Fruit fly (Drosophila melanogaster) whole organism, adult: ENCODE measurements around the gene Kr-h2.
A peak's percentile ranks its signal among the peaks of the same experiment; 100 is the strongest.

Experiments
- CG11617 ChIP-seq: fragments of 200-800 bp; sonication (Bioruptor generic); optimal IDR thresholded peaks from 2 replicates; lab custom pipeline; 2017; ENCODE audit warnings: mild to moderate bottlenecking, missing biosample characterization, missing genetic modification reagents, missing genetic modification characterization
- CG12768 ChIP-seq: fragments of 200-800 bp; sonication (Bioruptor generic); optimal IDR thresholded peaks from 2 replicates; lab custom pipeline; 2017; ENCODE audit warnings: missing biosample characterization, missing genetic modification characterization, mild to moderate bottlenecking, moderate library complexity, missing genetic modification reagents
- CG14711 ChIP-seq: fragments of 200-800 bp; sonication (Bioruptor generic); optimal IDR thresholded peaks from 2 replicates; lab custom pipeline; 2018; ENCODE audit warnings: missing biosample characterization, mild to moderate bottlenecking, missing genetic modification characterization, moderate library complexity
- CG1620 ChIP-seq: fragments of 200-800 bp; sonication (Bioruptor generic); optimal IDR thresholded peaks from 2 replicates; lab custom pipeline; 2016; ENCODE audit warnings: missing biosample characterization, missing genetic modification characterization
- CG33017 ChIP-seq: fragments of 200-800 bp; sonication (Bioruptor generic); optimal IDR thresholded peaks from 2 replicates; lab custom pipeline; 2018; ENCODE audit warnings: missing biosample characterization, mild to moderate bottlenecking, missing genetic modification characterization, moderate library complexity
- CG5204 ChIP-seq: fragments of 200-800 bp; sonication (Bioruptor generic); optimal IDR thresholded peaks from 2 replicates; lab custom pipeline; 2016; ENCODE audit warnings: missing biosample characterization, missing genetic modification characterization
- CG7045 ChIP-seq: fragments of 200-800 bp; sonication (Bioruptor generic); optimal IDR thresholded peaks from 2 replicates; lab custom pipeline; 2017; ENCODE audit warnings: missing biosample characterization, mild to moderate bottlenecking, missing genetic modification characterization
- CG7101 ChIP-seq: fragments of 200-800 bp; sonication (Bioruptor generic); optimal IDR thresholded peaks from 2 replicates; lab custom pipeline; 2018; ENCODE audit warnings: missing biosample characterization, mild to moderate bottlenecking, missing genetic modification characterization, moderate library complexity
- Clk ChIP-seq: fragments of 200-800 bp; sonication (Bioruptor generic); optimal IDR thresholded peaks from 2 replicates; lab custom pipeline; 2017; ENCODE audit warnings: missing biosample characterization, missing genetic modification characterization
- Crg-1 ChIP-seq: fragments of 200-800 bp; sonication (Bioruptor generic); optimal IDR thresholded peaks from 2 replicates; lab custom pipeline; 2016; ENCODE audit warnings: missing biosample characterization, missing genetic modification characterization
- Hr96 ChIP-seq: fragments of 200-800 bp; sonication (Bioruptor generic); optimal IDR thresholded peaks from 2 replicates; lab custom pipeline; 2016; ENCODE audit warnings: missing biosample characterization, missing genetic modification characterization
- Mnt ChIP-seq: fragments of 200-800 bp; sonication (Bioruptor generic); optimal IDR thresholded peaks from 2 replicates; lab custom pipeline; 2016; ENCODE audit warnings: missing biosample characterization, mild to moderate bottlenecking, missing genetic modification characterization
- bab1 ChIP-seq: fragments of 200-800 bp; sonication (Bioruptor generic); optimal IDR thresholded peaks from 3 replicates; lab custom pipeline; 2019; ENCODE audit warnings: missing biosample characterization, mild to moderate bottlenecking, missing genetic modification characterization, moderate library complexity
- cic ChIP-seq: fragments of 200-800 bp; sonication (Bioruptor generic); optimal IDR thresholded peaks from 2 replicates; lab custom pipeline; 2017; ENCODE audit warnings: missing biosample characterization, mild to moderate bottlenecking, missing genetic modification characterization, moderate library complexity
- cnc ChIP-seq, 2 experiments: fragments of >200 bp; optimal IDR thresholded peaks; 2 replicates each; lab custom pipeline; 2017
- kay ChIP-seq: fragments of 200-800 bp; sonication (Bioruptor generic); peaks from one replicate; lab custom pipeline; 2016; ENCODE audit warnings: missing biosample characterization, missing genetic modification characterization, borderline replicate concordance
- ovo ChIP-seq: fragments of 200-800 bp; sonication (Bioruptor generic); optimal IDR thresholded peaks from 2 replicates; lab custom pipeline; 2016; ENCODE audit warnings: missing biosample characterization, missing genetic modification characterization
- pad ChIP-seq: fragments of 200-800 bp; sonication (Bioruptor generic); optimal IDR thresholded peaks from 3 replicates; lab custom pipeline; 2017; ENCODE audit warnings: missing biosample characterization, missing genetic modification characterization, mild to moderate bottlenecking, moderate library complexity, missing genetic modification reagents
- tj ChIP-seq: fragments of 200-800 bp; sonication (Bioruptor generic); optimal IDR thresholded peaks from 3 replicates; lab custom pipeline; 2017; ENCODE audit warnings: missing biosample characterization, mild to moderate bottlenecking, missing genetic modification characterization, moderate library complexity
- toe ChIP-seq: fragments of 200-800 bp; sonication (Bioruptor generic); optimal IDR thresholded peaks from 2 replicates; lab custom pipeline; 2016; ENCODE audit warnings: missing biosample characterization, missing genetic modification characterization

The Kr-h2 gene

DNA sequence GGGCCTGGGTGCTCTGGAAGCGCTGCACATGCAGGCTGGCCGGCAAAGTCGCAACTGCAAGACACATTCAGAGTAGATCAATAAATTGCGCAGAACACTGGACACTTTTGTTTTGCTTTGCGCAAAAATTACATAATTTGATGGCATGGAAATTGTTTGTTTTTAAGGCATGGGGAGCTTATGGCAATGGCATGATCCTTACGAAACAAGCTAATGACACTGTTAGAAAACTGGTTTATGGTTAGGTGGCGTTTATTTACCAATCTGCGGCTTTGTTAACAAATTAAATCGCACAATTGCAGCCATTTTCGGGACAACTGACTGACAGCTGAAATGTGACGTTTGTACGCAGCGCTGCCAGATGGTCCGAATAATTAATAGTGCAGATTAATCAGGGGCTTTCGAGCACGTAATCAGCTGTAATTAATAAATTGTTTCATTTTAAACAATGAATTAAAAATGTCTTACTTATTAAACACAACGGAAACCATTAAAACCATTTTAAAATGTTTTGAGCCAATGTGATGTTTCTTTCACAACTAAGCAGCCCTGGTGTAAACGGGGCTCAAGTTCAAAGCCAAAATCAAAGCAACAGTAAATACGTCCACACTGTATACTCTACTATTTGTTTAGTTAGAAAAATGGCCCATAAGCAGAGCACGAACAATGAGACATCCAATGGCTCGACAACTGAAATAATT, 8.3 kb upstream of the Kr-h2 start, which contains the start of the genes ND-51 and CG13994:
Gene ND-51 (minus strand): TSS at position 376 of the 701 bp plus-strand sequence.
Gene CG13994 (plus strand): TSS at position 608 of the 701 bp plus-strand sequence.
- TF ChIP-seq cic (GFP tag; lab: Kevin White, UChicago) = peak; percentile 80
- peak; percentile 74 for TF ChIP-seq ovo
- TF ChIP-seq CG11617 (GFP tag; lab: Kevin White, UChicago) = peak; percentile 83
- peak; percentile 77 for TF ChIP-seq Mnt (GFP tag; lab: Kevin White, UChicago)
- peak; percentile 94 for TF ChIP-seq toe (GFP tag; lab: Kevin White, UChicago)
- TF ChIP-seq pad (GFP tag; lab: Kevin White, UChicago) = peak; percentile 67
- TF ChIP-seq Clk (GFP tag; lab: Kevin White, UChicago) = peak; percentile 81
- TF ChIP-seq CG7101 (tag; lab: Kevin White, UChicago) = peak; percentile 79
- peak; percentile 83 for TF ChIP-seq CG7045 (GFP tag; lab: Kevin White, UChicago)
- TF ChIP-seq CG14711 (tag; lab: Kevin White, UChicago) = peak; percentile 78
- TF ChIP-seq CG33017 (tag; lab: Kevin White, UChicago) = peak; percentile 81
- TF ChIP-seq CG12768 = peak; percentile 76
- peak; percentile 61 for TF ChIP-seq Crg-1 (GFP tag; lab: Kevin White, UChicago)
- TF ChIP-seq Hr96 = peak; percentile 87
- no peak for TF ChIP-seq kay
- TF ChIP-seq tj (GFP tag; lab: Kevin White, UChicago) = peak; percentile 61
- peak; percentile 85 for TF ChIP-seq CG1620 (GFP tag; lab: Kevin White, UChicago)
- peak; percentile 86 for TF ChIP-seq bab1
- TF ChIP-seq CG5204 (GFP tag; lab: Kevin White, UChicago) = no peak
- no peak for TF ChIP-seq cnc (optimal IDR thresholded peaks at IDR 0.05; lab: Kevin White, UChicago)

DNA sequence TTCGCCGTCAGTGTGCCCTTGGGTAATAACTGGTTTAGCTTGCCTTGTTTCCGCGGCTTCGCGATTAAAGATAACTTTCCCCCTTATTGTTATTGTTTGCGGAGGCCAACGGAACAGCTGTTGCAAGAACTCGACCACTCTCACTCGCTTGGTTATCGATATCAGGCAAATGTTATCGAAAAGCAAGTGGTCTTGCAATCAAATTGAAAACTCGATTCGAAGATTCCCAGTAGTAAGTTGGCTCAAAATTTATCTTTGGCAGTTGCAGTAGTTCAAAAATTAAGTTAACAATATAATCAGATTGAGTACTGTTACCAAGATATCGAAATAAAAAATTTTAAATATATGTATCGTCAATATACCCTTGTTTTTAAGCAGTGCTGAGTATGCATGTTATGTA, 5.0 kb upstream of the Kr-h2 start, which contains the start of the genes Fbw5 and CG9147:
Gene Fbw5 (minus strand): TSS at position 131 of the 400 bp plus-strand sequence.
Gene CG9147 (plus strand): TSS at position 175 of the 400 bp plus-strand sequence.
- TF ChIP-seq cic (GFP tag; lab: Kevin White, UChicago) (peak; percentile 85), CG7101 (tag; lab: Kevin White, UChicago) (peak; percentile 99), Hr96 (peak; percentile 87), CG1620 (GFP tag; lab: Kevin White, UChicago) (peak; percentile 71), tj (GFP tag; lab: Kevin White, UChicago) (peak; percentile 88), Crg-1 (GFP tag; lab: Kevin White, UChicago) (peak; percentile 95), Mnt (GFP tag; lab: Kevin White, UChicago) (peak; percentile 78), toe (GFP tag; lab: Kevin White, UChicago) (peak; percentile 54), ovo (no peak), CG33017 (tag; lab: Kevin White, UChicago) (peak; percentile 99), Clk (GFP tag; lab: Kevin White, UChicago) (peak; percentile 67), CG12768 (peak; percentile 97), pad (GFP tag; lab: Kevin White, UChicago) (peak; percentile 88), bab1 (peak; percentile 99), CG14711 (tag; lab: Kevin White, UChicago) (peak; percentile 98), CG7045 (GFP tag; lab: Kevin White, UChicago) (peak; percentile 89), CG5204 (GFP tag; lab: Kevin White, UChicago) (no peak), kay (no peak), CG11617 (GFP tag; lab: Kevin White, UChicago) (peak; percentile 93), cnc (optimal IDR thresholded peaks at IDR 0.05; lab: Kevin White, UChicago) (no peak)

DNA sequence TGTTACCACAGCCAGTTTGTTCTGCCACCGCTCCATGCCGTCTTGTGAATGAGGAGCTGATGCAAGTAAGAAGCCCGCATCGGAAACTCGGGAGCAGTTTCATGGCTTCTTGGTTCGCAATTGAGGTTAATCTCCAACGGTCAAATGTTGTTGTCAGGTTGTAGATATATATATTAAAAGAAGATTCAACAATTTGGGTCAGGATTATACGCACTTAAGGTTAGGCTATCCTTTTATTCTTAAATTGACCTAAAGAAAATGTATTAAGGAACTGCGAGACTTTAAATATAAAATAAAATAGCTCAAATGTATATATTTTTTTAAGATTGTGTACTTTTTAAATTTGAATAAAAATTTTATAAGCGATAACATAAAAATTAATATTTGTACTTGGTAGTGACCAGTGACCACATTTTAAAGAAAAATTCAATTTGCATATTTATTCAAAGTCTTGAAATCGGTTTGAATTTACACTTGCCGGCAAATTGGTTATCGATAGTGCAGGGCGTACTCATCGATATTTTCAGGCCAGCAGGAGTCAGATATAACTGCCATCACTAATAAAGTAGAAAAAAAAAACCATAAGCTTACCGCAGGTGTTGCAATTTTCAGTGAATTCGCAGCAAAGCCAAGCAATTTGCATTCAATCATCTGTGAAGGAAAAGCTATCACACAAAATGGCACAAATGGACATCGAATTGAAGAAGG, 2.1 kb upstream of the Kr-h2 start, which contains the start of the genes CG9150 and Pfdn1:
Gene CG9150 (minus strand): TSS at position 51 of the 708 bp plus-strand sequence.
Gene Pfdn1 (plus strand): TSS at position 536 of the 708 bp plus-strand sequence.
- TF ChIP-seq CG11617 (GFP tag; lab: Kevin White, UChicago) = no peak
- TF ChIP-seq CG7101 (tag; lab: Kevin White, UChicago) = peak; percentile 22
- no peak for TF ChIP-seq cic (GFP tag; lab: Kevin White, UChicago)
- no peak for TF ChIP-seq kay
- TF ChIP-seq Mnt (GFP tag; lab: Kevin White, UChicago) = peak; percentile 66
- peak; percentile 66 for TF ChIP-seq bab1
- peak; percentile 16 for TF ChIP-seq tj (GFP tag; lab: Kevin White, UChicago)

DNA sequence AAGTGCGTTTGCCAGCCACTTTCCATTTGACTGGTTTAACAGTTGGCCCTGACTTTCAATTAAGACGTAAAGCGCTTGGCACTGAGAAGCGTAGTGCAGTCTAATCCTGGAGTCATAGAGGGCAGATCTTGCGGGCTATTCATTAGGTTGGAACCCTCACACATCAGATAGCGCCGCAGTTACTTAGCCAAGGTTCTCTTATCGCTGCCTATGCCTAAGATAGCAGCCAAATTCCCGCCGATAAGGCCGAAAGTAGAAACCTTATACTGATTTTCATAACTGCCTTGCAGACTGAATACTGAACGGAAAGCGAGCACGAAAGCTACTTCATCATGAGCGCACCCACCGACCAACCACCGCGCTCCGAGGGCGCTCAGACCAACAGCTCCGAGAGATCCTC, 1.3 kb downstream of the Kr-h2 start:
- TF ChIP-seq CG12768 (no peak), cnc (optimal IDR thresholded peaks at IDR 0.05; lab: Kevin White, UChicago) (no peak), bab1 (no peak)

DNA sequence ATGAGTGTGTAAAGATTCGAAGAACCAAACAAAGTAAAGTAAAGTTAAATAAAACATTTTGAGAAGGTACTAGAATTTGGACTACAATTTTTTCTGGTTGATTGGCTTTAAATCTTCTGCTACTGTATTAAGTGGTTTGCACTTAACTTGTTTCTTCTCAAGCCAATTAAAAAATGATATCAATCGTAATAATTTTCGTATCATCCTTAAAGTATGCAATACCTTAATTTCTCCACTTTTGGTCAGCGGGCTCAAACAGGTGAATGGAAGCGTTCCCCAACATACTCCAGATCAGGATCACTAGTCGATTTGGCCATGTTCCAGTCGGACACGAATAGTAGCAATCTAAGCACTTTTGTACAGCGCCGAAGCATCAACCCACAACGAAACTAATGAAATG, 3.1 kb downstream of the Kr-h2 start:
- TF ChIP-seq bab1 = no peak
- TF ChIP-seq ovo = no peak
- TF ChIP-seq cic (GFP tag; lab: Kevin White, UChicago) = no peak

DNA sequence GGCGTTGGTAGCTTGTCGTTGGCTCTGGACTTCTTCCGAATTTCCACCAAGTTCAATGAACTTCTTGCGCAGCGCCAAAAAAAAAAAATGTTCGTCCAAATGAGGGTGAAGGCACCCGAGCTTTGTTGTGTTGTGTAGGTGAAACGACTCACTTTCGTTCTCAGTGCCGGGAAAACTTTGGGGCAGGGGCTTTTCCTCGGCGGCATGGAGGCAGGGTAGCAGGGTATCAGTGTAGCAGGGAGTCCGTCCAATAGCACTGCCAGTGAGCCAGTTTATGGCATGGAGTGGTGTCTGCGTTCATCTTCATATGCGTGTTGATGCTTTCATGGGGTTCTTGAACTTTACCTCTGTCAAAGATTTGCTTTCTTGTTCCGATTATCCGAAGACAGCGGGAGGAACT, 3.5 kb downstream of the Kr-h2 start:
- TF ChIP-seq cnc (optimal IDR thresholded peaks at IDR 0.05; lab: Kevin White, UChicago) (no peak), toe (GFP tag; lab: Kevin White, UChicago) (no peak), CG7101 (tag; lab: Kevin White, UChicago) (no peak), Clk (GFP tag; lab: Kevin White, UChicago) (no peak), CG33017 (tag; lab: Kevin White, UChicago) (no peak), CG11617 (GFP tag; lab: Kevin White, UChicago) (no peak), cic (GFP tag; lab: Kevin White, UChicago) (no peak), kay (no peak), CG12768 (no peak), CG7045 (GFP tag; lab: Kevin White, UChicago) (no peak)
